Fruit fly (Drosophila melanogaster) Kc167 (cell line): ENCODE results near the gene Rala.

Experiments used
- Myc ChIP-seq: fragments of >200 bp; optimal IDR thresholded peaks from 2 replicates; lab custom pipeline; 2017; ENCODE audit warnings: missing external identifiers
- Sin3A ChIP-seq: fragments of >200 bp; optimal IDR thresholded peaks from 2 replicates; lab custom pipeline; 2018; ENCODE audit warnings: missing external identifiers
- psq ChIP-seq: fragments of >200 bp; optimal IDR thresholded peaks from 2 replicates; lab custom pipeline; 2017; ENCODE audit warnings: missing external identifiers

DNA sequence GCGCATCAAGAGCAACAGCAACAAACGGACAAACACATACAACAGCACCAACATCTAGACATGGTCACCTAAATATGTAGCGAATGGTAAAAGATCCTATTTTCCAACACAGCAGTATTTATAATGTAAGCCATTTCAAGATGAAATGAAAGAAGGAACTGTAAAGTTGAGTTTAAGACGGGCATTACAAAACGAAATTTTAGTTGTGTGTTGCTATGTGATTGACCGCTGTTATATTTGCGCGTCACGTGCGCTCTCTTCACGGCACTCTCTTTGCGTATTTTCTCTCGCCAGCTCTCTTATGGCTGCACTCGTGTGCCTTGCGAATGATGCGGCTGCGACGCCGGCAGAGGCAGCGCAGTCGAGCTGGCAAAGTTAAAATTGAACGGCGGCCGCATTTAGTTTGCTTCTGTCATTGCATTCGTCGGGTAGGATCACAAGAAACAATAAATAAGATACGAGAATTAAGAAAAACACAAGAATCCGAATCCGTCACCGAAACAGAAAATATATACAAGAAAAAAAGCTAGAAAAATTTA lies 31.5 kb downstream of the Rala start:
- TF ChIP-seq Sin3A (lab: Kevin White, UChicago) (no peak), Myc (lab: Kevin White, UChicago) (no peak), psq (lab: Kevin White, UChicago) (no peak)
